Fruit fly (Drosophila melanogaster): ENCODE results near the gene CG33673.

The CG33673 gene

DNA sequence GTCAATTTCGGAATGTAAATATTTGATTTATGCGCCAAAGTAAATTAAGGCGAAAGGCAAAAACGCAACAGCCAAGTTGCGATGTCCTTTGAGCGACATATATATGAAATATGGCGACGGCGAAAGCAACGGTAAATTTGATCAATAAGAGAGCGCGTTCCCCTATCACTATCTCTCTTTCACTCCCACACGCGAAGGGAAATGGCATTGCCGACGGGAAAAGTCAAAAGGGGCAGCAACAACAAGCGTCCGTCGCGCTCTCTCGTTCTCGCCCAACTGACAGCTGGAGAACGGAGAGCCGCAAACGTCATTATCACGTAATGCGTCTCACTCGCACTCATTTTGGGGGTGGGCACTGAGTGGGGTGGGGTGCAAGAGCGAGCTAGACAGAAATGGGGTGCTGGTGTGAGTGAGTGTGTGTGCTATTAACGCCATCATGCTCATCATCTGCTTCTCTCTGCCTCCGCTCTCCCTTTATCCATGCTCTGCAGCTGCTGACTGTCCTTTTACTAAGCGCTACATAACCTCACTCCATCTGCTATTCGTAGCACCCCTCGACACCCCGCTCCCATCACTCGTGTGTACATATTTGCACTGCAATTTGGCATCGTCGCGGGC, 23.9 kb upstream of the CG33673 start, which contains the start of gene erm (continued):
- no peak for TF ChIP-seq CG1602 (GFP tag; optimal IDR thresholded peaks at IDR 0.05)
- TF ChIP-seq Ravus (GFP tag; IDR thresholded peaks at IDR 0.05): no peak
- peak; percentile 56 for TF ChIP-seq twi (tag; optimal IDR thresholded peaks at IDR 0.05)
- TF ChIP-seq zf30C (GFP tag; optimal IDR thresholded peaks at IDR 0.05): no peak
- TF ChIP-seq Dad (GFP tag; optimal IDR thresholded peaks at IDR 0.05): no peak
- TF ChIP-seq pb (GFP tag; optimal IDR thresholded peaks at IDR 0.05): no peak
- 0 out of 2 replicates have a peak, but pooled peaks have one; percentile 14 for TF ChIP-seq CG3847 (GFP tag; IDR thresholded peaks at IDR 0.05)
- TF ChIP-seq CG9727 (GFP tag; optimal IDR thresholded peaks at IDR 0.05): no peak
- TF ChIP-seq jigr1 (GFP tag; IDR thresholded peaks at IDR 0.05): no peak
- no peak for TF ChIP-seq CG31365 (tag; optimal IDR thresholded peaks at IDR 0.05)
- TF ChIP-seq abd-A (tag; optimal IDR thresholded peaks at IDR 0.05): peak; percentile 78
- TF ChIP-seq CG4820 (GFP tag; optimal IDR thresholded peaks at IDR 0.05): no peak
- peak; percentile 67; the same call in 1 of the 3 replicates for TF ChIP-seq z (GFP tag; IDR thresholded peaks at IDR 0.05)
- TF ChIP-seq chinmo (GFP tag; IDR thresholded peaks at IDR 0.05; ENCODE audit: partially characterized antibody): 0 out of 4 replicates have a peak, but pooled peaks have one; percentile 59
- no peak for TF ChIP-seq dimm (GFP tag; IDR thresholded peaks at IDR 0.05)
- no peak for TF ChIP-seq MBD-R2 (GFP tag; IDR thresholded peaks at IDR 0.05)
- TF ChIP-seq CG7786 (GFP tag; optimal IDR thresholded peaks at IDR 0.05): no peak
- TF ChIP-seq CG2875 (GFP tag; optimal IDR thresholded peaks at IDR 0.05): no peak
- peak; percentile 90 for TF ChIP-seq seq (GFP tag; IDR thresholded peaks at IDR 0.05)
- TF ChIP-seq sna (GFP tag; IDR thresholded peaks at IDR 0.05; ENCODE audit: partially characterized antibody): peak; percentile 49; the same call in 1 of the 2 replicates
- TF ChIP-seq Ssrp (tag; optimal IDR thresholded peaks at IDR 0.05): no peak
- no peak for TF ChIP-seq CG9437 (GFP tag; optimal IDR thresholded peaks at IDR 0.05)
- peak; percentile 9 for TF ChIP-seq Ets65A (GFP tag)
- peak; percentile 28 for TF ChIP-seq CG13287 (GFP tag; IDR thresholded peaks at IDR 0.05; ENCODE audit: partially characterized antibody)
- TF ChIP-seq CG34422 (GFP tag; IDR thresholded peaks at IDR 0.05): 0 out of 3 replicates have a peak, but pooled peaks have one; percentile 17
- TF ChIP-seq CG17359 (tag; optimal IDR thresholded peaks at IDR 0.05): no peak
- peak; percentile 97 for TF ChIP-seq Nf-YB (GFP tag; optimal IDR thresholded peaks at IDR 0.05)
- no peak for TF ChIP-seq jing (GFP tag; optimal IDR thresholded peaks at IDR 0.05)
- TF ChIP-seq CG17829 (tag; optimal IDR thresholded peaks at IDR 0.05): peak; percentile 16
- TF ChIP-seq CG10543 (GFP tag; optimal IDR thresholded peaks at IDR 0.05): no peak
- TF ChIP-seq cwo (GFP tag; optimal IDR thresholded peaks at IDR 0.05): no peak
- TF ChIP-seq CG10462 (GFP tag; optimal IDR thresholded peaks at IDR 0.05): no peak
- peak; percentile 61 for TF ChIP-seq Vsx1 (GFP tag; optimal IDR thresholded peaks at IDR 0.05)
- peak in 1 of 2 experiments; percentile 97 for TF ChIP-seq tll (GFP tag; optimal IDR thresholded peaks at IDR 0.05)
- peak; percentile 57 for TF ChIP-seq Elba2 (GFP tag; optimal IDR thresholded peaks at IDR 0.05)
- no peak for TF ChIP-seq tio (GFP tag; optimal IDR thresholded peaks at IDR 0.05)
- TF ChIP-seq bigmax (GFP tag; optimal IDR thresholded peaks at IDR 0.05): peak; percentile 84
- TF ChIP-seq nom (GFP tag; optimal IDR thresholded peaks at IDR 0.05): no peak
- TF ChIP-seq CG9215 (GFP tag; IDR thresholded peaks at IDR 0.05): 0 out of 2 replicates have a peak, but pooled peaks have one; percentile 17
- no peak for TF ChIP-seq CG4707 (GFP tag; optimal IDR thresholded peaks at IDR 0.05)
- peak; percentile 79 for TF ChIP-seq ewg (GFP tag; optimal IDR thresholded peaks at IDR 0.05)
- no peak for TF ChIP-seq CG32772 (GFP tag; IDR thresholded peaks at IDR 0.05)
- no peak for TF ChIP-seq NK7.1 (GFP tag; optimal IDR thresholded peaks at IDR 0.05)
- TF ChIP-seq CG1529 (GFP tag; optimal IDR thresholded peaks at IDR 0.05): no peak
- TF ChIP-seq HLH3B (GFP tag; IDR thresholded peaks at IDR 0.05): no peak
- peak; percentile 46 for TF ChIP-seq ftz-f1 (GFP tag; optimal IDR thresholded peaks at IDR 0.05)
- peak; percentile 50 for TF ChIP-seq nerfin-1 (tag; optimal IDR thresholded peaks at IDR 0.05)
- no peak for TF ChIP-seq dm (GFP tag; optimal IDR thresholded peaks at IDR 0.05)
- TF ChIP-seq CG15479 (GFP tag; optimal IDR thresholded peaks at IDR 0.05): no peak
